Fruit fly (Drosophila melanogaster): Measurements from ENCODE around the gene elB.

DNA sequence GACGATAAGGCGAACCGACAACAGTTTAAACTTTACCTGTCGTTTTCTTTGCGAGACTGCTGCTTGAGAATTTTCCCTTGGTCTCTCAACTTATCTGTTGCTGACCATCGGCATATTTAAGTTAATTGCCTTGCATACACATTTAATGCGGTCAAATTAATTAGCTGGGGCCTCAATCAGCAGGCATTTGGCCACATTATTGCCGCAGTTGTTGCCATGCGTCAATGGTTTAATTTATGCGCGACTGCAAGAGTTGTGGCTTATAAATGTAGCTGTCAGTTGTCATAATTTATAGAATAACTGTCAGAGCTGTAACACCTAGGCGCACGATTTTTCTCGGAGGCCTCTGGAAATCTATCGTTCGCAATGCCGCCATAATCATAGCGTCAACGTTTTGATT lies 35.3 kb downstream of the elB start:
- TF ChIP-seq CG8478 (optimal IDR thresholded peaks at IDR 0.05) (no peak), CTCF (optimal IDR thresholded peaks at IDR 0.05) (no peak)

Data from S2 (cell line).